Fruit fly (Drosophila melanogaster): ENCODE measurements around the gene CG43074.

Gene CG43074

DNA sequence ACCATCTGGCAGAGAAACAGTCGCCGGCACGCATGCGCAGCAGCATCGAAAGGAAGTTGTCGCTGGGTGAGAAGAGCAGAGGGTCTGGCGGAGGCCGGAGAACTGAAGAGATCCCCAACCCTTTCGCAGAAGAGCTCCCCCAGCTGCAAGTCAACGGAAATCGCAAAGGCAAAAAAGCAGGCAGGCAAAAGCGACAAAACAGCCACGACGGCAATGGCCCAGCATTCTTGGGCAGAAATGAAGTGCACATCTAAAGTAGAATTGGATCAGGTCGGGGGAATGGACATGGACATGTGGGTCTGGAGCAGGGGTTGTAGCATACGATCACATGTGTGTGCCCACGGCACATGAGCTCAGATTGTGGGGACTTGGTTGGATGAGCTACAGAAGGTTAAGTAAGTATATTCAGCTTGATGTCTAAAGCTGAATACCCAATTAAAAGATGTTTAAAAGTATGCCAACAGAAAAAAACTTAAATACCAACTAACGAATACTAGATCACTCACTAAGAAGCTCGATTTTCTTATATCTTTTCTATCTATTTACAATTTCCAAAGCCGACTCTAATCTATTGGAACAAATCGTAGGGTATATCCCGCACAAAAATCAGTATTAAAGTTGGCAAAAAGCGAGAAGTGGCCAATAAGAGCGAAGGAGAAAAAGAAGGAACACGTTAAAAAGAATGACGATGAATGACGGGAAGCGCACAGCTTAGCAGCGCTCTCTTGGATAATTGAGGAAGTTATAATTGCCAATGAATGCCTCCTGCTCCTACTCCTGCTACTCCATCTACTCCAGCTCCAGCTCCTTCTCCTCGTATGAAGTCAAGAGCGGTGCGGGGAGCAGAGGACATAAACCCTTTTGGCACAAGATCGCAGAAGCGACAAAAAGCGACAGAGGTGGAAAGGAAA, 42.4 kb downstream of the CG43074 start (continued):
- peak; percentile 18 for TF ChIP-seq CG7368 (GFP tag; optimal IDR thresholded peaks at IDR 0.05)
- no peak for TF ChIP-seq Sox15 (GFP tag; optimal IDR thresholded peaks at IDR 0.05)
- no peak for TF ChIP-seq CG6276 (GFP tag; optimal IDR thresholded peaks at IDR 0.05)
- peak; percentile 49 for TF ChIP-seq Sox14 (GFP tag; optimal IDR thresholded peaks at IDR 0.05)
- peak; percentile 55 to 79 for TF ChIP-seq ss (GFP tag; optimal IDR thresholded peaks at IDR 0.05)
- no peak for TF ChIP-seq Lpt (GFP tag; optimal IDR thresholded peaks at IDR 0.05)
- peak; percentile 49 for TF ChIP-seq CG8632 (GFP tag; optimal IDR thresholded peaks at IDR 0.05)
- TF ChIP-seq CG10631 (GFP tag; optimal IDR thresholded peaks at IDR 0.05): peak; percentile 58
- no peak for TF ChIP-seq CG4318 (GFP tag; optimal IDR thresholded peaks at IDR 0.05)
- TF ChIP-seq Eip93F (GFP tag; optimal IDR thresholded peaks at IDR 0.05): no peak
- TF ChIP-seq CG3919 (GFP tag; optimal IDR thresholded peaks at IDR 0.05): peak; percentile 61
- no peak for TF ChIP-seq CG6854 (GFP tag; optimal IDR thresholded peaks at IDR 0.05)
- TF ChIP-seq CG3032 (tag; optimal IDR thresholded peaks at IDR 0.05): peak; percentile 78
- TF ChIP-seq Eip78C (GFP tag): peak; percentile 88
- TF ChIP-seq achi (GFP tag; optimal IDR thresholded peaks at IDR 0.05): peak; percentile 56
- no peak for TF ChIP-seq Hr38 (GFP tag; optimal IDR thresholded peaks at IDR 0.05)
- TF ChIP-seq CG9139 (GFP tag; optimal IDR thresholded peaks at IDR 0.05): peak; percentile 26
- peak; percentile 58 for TF ChIP-seq fd59A (GFP tag; optimal IDR thresholded peaks at IDR 0.05)
- no peak for TF ChIP-seq CG8319 (GFP tag; optimal IDR thresholded peaks at IDR 0.05)
- TF ChIP-seq fd85E (GFP tag; optimal IDR thresholded peaks at IDR 0.05): no peak

DNA sequence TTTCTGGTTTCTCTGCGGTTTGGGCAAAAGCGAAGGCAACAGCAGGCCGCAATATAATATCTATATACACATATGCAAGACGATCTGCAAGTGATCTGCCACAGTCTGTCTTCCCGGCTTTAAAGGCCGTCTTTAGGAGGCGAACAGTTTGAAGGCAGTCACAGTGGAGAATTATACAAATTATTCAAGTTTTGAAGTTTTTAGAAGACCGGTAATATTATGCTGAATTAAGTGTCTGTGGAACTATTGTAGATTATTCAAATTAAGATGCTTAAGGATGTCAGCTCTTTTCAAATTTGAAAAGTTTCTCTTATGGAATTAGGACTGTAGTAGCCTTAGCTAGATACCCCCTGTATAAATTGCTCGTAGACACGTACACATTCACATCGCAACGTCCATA, 44.3 kb downstream of the CG43074 start:
- TF ChIP-seq Eip78C (GFP tag): peak; percentile 80
- TF ChIP-seq Met (GFP tag; optimal IDR thresholded peaks at IDR 0.05): peak; percentile 8
- TF ChIP-seq Sox14 (GFP tag; optimal IDR thresholded peaks at IDR 0.05): no peak
- TF ChIP-seq CG11294 (GFP tag; IDR thresholded peaks at IDR 0.05): no peak
- peak; percentile 28 for TF ChIP-seq CG15336 (GFP tag; IDR thresholded peaks at IDR 0.05)
- TF ChIP-seq CG6276 (GFP tag; optimal IDR thresholded peaks at IDR 0.05): peak; percentile 20
- peak; percentile 60 for TF ChIP-seq CG32006 (GFP tag; optimal IDR thresholded peaks at IDR 0.05)
- TF ChIP-seq CG8119 (GFP tag; IDR thresholded peaks at IDR 0.05): peak; percentile 61; the same call in 2 of the 3 replicates
- TF ChIP-seq CG6792 (GFP tag; optimal IDR thresholded peaks at IDR 0.05): peak; percentile 10
- no peak for TF ChIP-seq CG8632 (GFP tag; optimal IDR thresholded peaks at IDR 0.05)
- peak; percentile 14 for TF ChIP-seq dac (GFP tag; optimal IDR thresholded peaks at IDR 0.05)
- peak; percentile 17 for TF ChIP-seq OdsH (GFP tag; optimal IDR thresholded peaks at IDR 0.05)
- TF ChIP-seq CG11902 (GFP tag; optimal IDR thresholded peaks at IDR 0.05): no peak
- TF ChIP-seq salr (GFP tag; optimal IDR thresholded peaks at IDR 0.05): no peak
- TF ChIP-seq Hr4 (GFP tag; optimal IDR thresholded peaks at IDR 0.05): peak; percentile 73
- TF ChIP-seq eg (GFP tag; IDR thresholded peaks at IDR 0.05): peak; percentile 65
- TF ChIP-seq cyc (GFP tag; optimal IDR thresholded peaks at IDR 0.05): no peak
- peak; percentile 20 for TF ChIP-seq CG10631 (GFP tag; optimal IDR thresholded peaks at IDR 0.05)
- TF ChIP-seq pdm3 (GFP tag; optimal IDR thresholded peaks at IDR 0.05): peak; percentile 2

dm6 chr3L:3439598-3439997, 44.9 kb downstream of the CG43074 start:
- TF ChIP-seq Eip78C (GFP tag) (peak; percentile 1), CG31627 (GFP tag; optimal IDR thresholded peaks at IDR 0.05) (no peak), ss (GFP tag; optimal IDR thresholded peaks at IDR 0.05) (peak in 1 of 2 experiments; percentile 29), CG6792 (GFP tag; optimal IDR thresholded peaks at IDR 0.05) (no peak), net (GFP tag; optimal IDR thresholded peaks at IDR 0.05) (no peak)
